Fruit fly (Drosophila melanogaster) whole organism, embryonic: ENCODE measurements around the gene Appl.

Source experiments
- Ada2b ChIP-seq: fragments of 200-800 bp; sonication (Bioruptor generic); IDR thresholded peaks from 2 replicates; pipeline ENCODE4 v1.3.6; 2022; ENCODE audit warnings: missing biosample characterization, missing genetic modification characterization
- Atf-2 ChIP-seq: fragments of 200-800 bp; sonication (Bioruptor generic); optimal IDR thresholded peaks from 2 replicates; lab custom pipeline; 2016; ENCODE audit warnings: missing biosample characterization, missing genetic modification characterization
- BEAF-32 ChIP-seq: fragments of 200-800 bp; sonication (Bioruptor generic); optimal IDR thresholded peaks from 3 replicates; lab custom pipeline; 2017; ENCODE audit warnings: missing biosample characterization, missing genetic modification characterization, mild to moderate bottlenecking, moderate library complexity, missing genetic modification reagents
- Bdp1 ChIP-seq: fragments of 200-800 bp; sonication (Bioruptor generic); optimal IDR thresholded peaks from 3 replicates; lab custom pipeline; 2016; ENCODE audit warnings: missing biosample characterization, missing genetic modification characterization
- Bgb ChIP-seq: fragments of 200-800 bp; sonication (Bioruptor generic); IDR thresholded peaks from 2 replicates; pipeline ENCODE4 v1.3.6; 2022; ENCODE audit warnings: missing biosample characterization, missing genetic modification characterization; ENCODE audit not compliant: partially characterized antibody
- CG12659 ChIP-seq: fragments of 200-800 bp; sonication (Bioruptor generic); optimal IDR thresholded peaks from 3 replicates; lab custom pipeline; 2017; ENCODE audit warnings: mild to moderate bottlenecking, missing biosample characterization, missing genetic modification reagents, missing genetic modification characterization
- CG12942 ChIP-seq: fragments of 200-800 bp; sonication (Bioruptor generic); optimal IDR thresholded peaks from 3 replicates; lab custom pipeline; 2016; ENCODE audit warnings: missing biosample characterization, missing genetic modification characterization
- CG14965 ChIP-seq: fragments of 200-800 bp; sonication (Bioruptor generic); optimal IDR thresholded peaks from 2 replicates; lab custom pipeline; 2016; ENCODE audit warnings: missing biosample characterization, missing genetic modification characterization, borderline replicate concordance
- CG16813 ChIP-seq: fragments of 200-800 bp; sonication (Bioruptor generic); IDR thresholded peaks from 3 replicates; pipeline ENCODE4 v1.3.6; 2022; ENCODE audit warnings: missing biosample characterization, missing genetic modification characterization; ENCODE audit not compliant: partially characterized antibody
- CG2712 ChIP-seq: fragments of 200-800 bp; optimal IDR thresholded peaks from 3 replicates; lab custom pipeline; 2019; ENCODE audit warnings: missing biosample characterization, mild to moderate bottlenecking, missing genetic modification characterization, moderate library complexity
- CG2875 ChIP-seq: fragments of 200-800 bp; sonication (Bioruptor generic); optimal IDR thresholded peaks from 2 replicates; lab custom pipeline; 2017; ENCODE audit warnings: missing biosample characterization, mild to moderate bottlenecking, missing genetic modification characterization, missing genetic modification reagents
- CG30431 ChIP-seq: fragments of 200-800 bp; sonication (Bioruptor generic); optimal IDR thresholded peaks from 2 replicates; lab custom pipeline; 2017; ENCODE audit warnings: missing biosample characterization, missing genetic modification characterization
- CG3065 ChIP-seq: fragments of 200-800 bp; sonication (Bioruptor generic); optimal IDR thresholded peaks from 2 replicates; lab custom pipeline; 2016; ENCODE audit warnings: missing biosample characterization, missing genetic modification characterization
- CG3838 ChIP-seq: fragments of 200-800 bp; sonication (Bioruptor generic); optimal IDR thresholded peaks from 3 replicates; lab custom pipeline; 2016; ENCODE audit warnings: missing biosample characterization, missing genetic modification characterization
- CG4730 ChIP-seq: fragments of 200-800 bp; sonication (Bioruptor generic); IDR thresholded peaks from 2 replicates; pipeline ENCODE4 v1.3.6; 2022; ENCODE audit warnings: missing biosample characterization, missing genetic modification characterization
- CG6654 ChIP-seq: fragments of 200-800 bp; sonication (Bioruptor generic); optimal IDR thresholded peaks from 2 replicates; lab custom pipeline; 2017; ENCODE audit warnings: missing biosample characterization, mild to moderate bottlenecking, missing genetic modification characterization
- CG6765 ChIP-seq: fragments of 200-800 bp; sonication (Bioruptor generic); optimal IDR thresholded peaks from 3 replicates; lab custom pipeline; 2017; ENCODE audit warnings: missing biosample characterization, mild to moderate bottlenecking, missing genetic modification characterization
- CG6854 ChIP-seq: fragments of 200-800 bp; sonication (Bioruptor generic); optimal IDR thresholded peaks from 3 replicates; lab custom pipeline; 2017; ENCODE audit warnings: missing biosample characterization, mild to moderate bottlenecking, missing genetic modification characterization
- CG7963 ChIP-seq: fragments of 200-800 bp; sonication (Bioruptor generic); IDR thresholded peaks from 3 replicates; pipeline ENCODE4 v1.3.6; 2022; ENCODE audit warnings: missing biosample characterization, missing genetic modification characterization; ENCODE audit not compliant: partially characterized antibody
- CG8388 ChIP-seq: fragments of 200-800 bp; sonication (Bioruptor generic); optimal IDR thresholded peaks from 2 replicates; lab custom pipeline; 2019; ENCODE audit warnings: missing biosample characterization, mild to moderate bottlenecking, missing genetic modification characterization, moderate library complexity
- CG9797 ChIP-seq: fragments of 200-800 bp; sonication (Bioruptor generic); optimal IDR thresholded peaks from 3 replicates; lab custom pipeline; 2018; ENCODE audit warnings: missing biosample characterization, mild to moderate bottlenecking, missing genetic modification characterization
- CTCF ChIP-seq: fragments of 200-800 bp; sonication (Bioruptor generic); optimal IDR thresholded peaks from 2 replicates; lab custom pipeline; 2017; ENCODE audit warnings: missing biosample characterization, mild to moderate bottlenecking, missing genetic modification characterization, moderate library complexity
- Chrac-16 ChIP-seq: fragments of 200-800 bp; sonication (Bioruptor generic); optimal IDR thresholded peaks from 3 replicates; lab custom pipeline; 2016; ENCODE audit warnings: missing biosample characterization, missing genetic modification characterization
- Doc3 ChIP-seq: fragments of 200-800 bp; sonication (Bioruptor generic); IDR thresholded peaks from 3 replicates; pipeline ENCODE4 v1.3.6; 2022; ENCODE audit warnings: missing biosample characterization, missing genetic modification characterization; ENCODE audit not compliant: partially characterized antibody
- E2f1 ChIP-seq: fragments of 200-800 bp; sonication (Bioruptor generic); IDR thresholded peaks from 2 replicates; pipeline ENCODE4 v1.3.6; 2022; ENCODE audit warnings: missing biosample characterization, missing genetic modification characterization
- Fer2 ChIP-seq: fragments of 200-800 bp; sonication (Bioruptor generic); optimal IDR thresholded peaks from 2 replicates; lab custom pipeline; 2018; ENCODE audit warnings: missing biosample characterization, mild to moderate bottlenecking, missing genetic modification characterization, moderate library complexity
- Gsc ChIP-seq: fragments of 200-800 bp; sonication (Bioruptor generic); IDR thresholded peaks from 2 replicates; pipeline ENCODE4 v1.3.6; 2022; ENCODE audit warnings: missing biosample characterization, missing genetic modification characterization
- MBD-R2 ChIP-seq: fragments of 200-800 bp; sonication (Bioruptor generic); IDR thresholded peaks from 2 replicates; pipeline ENCODE4 v1.3.6; 2022; ENCODE audit warnings: missing biosample characterization, missing genetic modification characterization
- Mes4 ChIP-seq: fragments of 200-800 bp; sonication (Bioruptor generic); optimal IDR thresholded peaks from 2 replicates; lab custom pipeline; 2016; ENCODE audit warnings: missing biosample characterization, missing genetic modification characterization
- Oaz ChIP-seq: fragments of 200-800 bp; sonication (Bioruptor generic); IDR thresholded peaks from 2 replicates; pipeline ENCODE4 v1.3.6; 2022; ENCODE audit warnings: missing biosample characterization, missing genetic modification characterization
- Pdp1 ChIP-seq, 2 experiments: fragments of 200-800 bp; sonication (Bioruptor generic); optimal IDR thresholded peaks; 3 replicates each; lab custom pipeline; 2016; ENCODE audit warnings: missing biosample characterization in 2 of 2, missing genetic modification characterization in 2 of 2, mild to moderate bottlenecking in 1 of 2, moderate library complexity in 1 of 2
- Ptx1 ChIP-seq: fragments of 200-800 bp; sonication (Bioruptor generic); IDR thresholded peaks from 2 replicates; pipeline ENCODE4 v1.3.6; 2022; ENCODE audit warnings: missing biosample characterization, missing genetic modification characterization
- Rx ChIP-seq: fragments of 200-800 bp; sonication (Bioruptor generic); IDR thresholded peaks from 2 replicates; pipeline ENCODE4 v1.3.6; 2022; ENCODE audit warnings: missing biosample characterization, missing genetic modification characterization
- Scr ChIP-seq: fragments of 200-800 bp; sonication (Bioruptor generic); IDR thresholded peaks from 2 replicates; pipeline ENCODE4 v1.3.6; 2022; ENCODE audit warnings: missing biosample characterization, missing genetic modification characterization; ENCODE audit not compliant: partially characterized antibody
- Sry-β ChIP-seq: fragments of 200-800 bp; sonication (Bioruptor generic); optimal IDR thresholded peaks from 2 replicates; lab custom pipeline; 2018; ENCODE audit warnings: missing biosample characterization, mild to moderate bottlenecking, missing genetic modification characterization, moderate library complexity
- Ssrp ChIP-seq: fragments of 200-800 bp; sonication (Bioruptor generic); optimal IDR thresholded peaks from 2 replicates; lab custom pipeline; 2018; ENCODE audit warnings: missing biosample characterization, mild to moderate bottlenecking, missing genetic modification characterization, moderate library complexity
- crol ChIP-seq: fragments of 200-800 bp; sonication (Bioruptor generic); IDR thresholded peaks from 2 replicates; pipeline ENCODE4 v1.3.6; 2022; ENCODE audit warnings: missing biosample characterization, missing genetic modification characterization
- dimm ChIP-seq: fragments of 200-800 bp; sonication (Bioruptor generic); IDR thresholded peaks from 2 replicates; pipeline ENCODE4 v1.3.6; 2022; ENCODE audit warnings: missing biosample characterization, missing genetic modification characterization
- disco-r ChIP-seq: fragments of 200-800 bp; sonication (Bioruptor generic); optimal IDR thresholded peaks from 2 replicates; lab custom pipeline; 2016; ENCODE audit warnings: missing biosample characterization, missing genetic modification characterization
- en ChIP-seq: fragments of 200-800 bp; sonication (Bioruptor generic); optimal IDR thresholded peaks from 2 replicates; lab custom pipeline; 2016; ENCODE audit warnings: missing biosample characterization, missing genetic modification characterization
- ham ChIP-seq: fragments of 200-800 bp; sonication (Bioruptor generic); IDR thresholded peaks from 2 replicates; pipeline ENCODE4 v1.3.6; 2022; ENCODE audit warnings: missing biosample characterization, missing genetic modification characterization
- hbn ChIP-seq: fragments of 200-800 bp; sonication (Bioruptor generic); IDR thresholded peaks from 2 replicates; pipeline ENCODE4 v1.3.6; 2022; ENCODE audit warnings: missing biosample characterization, missing genetic modification characterization; ENCODE audit not compliant: partially characterized antibody
- jumu ChIP-seq: fragments of 200-800 bp; sonication (Bioruptor generic); optimal IDR thresholded peaks from 3 replicates; lab custom pipeline; 2016; ENCODE audit warnings: missing biosample characterization, missing genetic modification characterization
- kah ChIP-seq: fragments of 200-800 bp; sonication (Bioruptor generic); optimal IDR thresholded peaks from 2 replicates; lab custom pipeline; 2018; ENCODE audit warnings: missing biosample characterization, mild to moderate bottlenecking, missing genetic modification characterization
- lbe ChIP-seq: fragments of 200-800 bp; sonication (Bioruptor generic); optimal IDR thresholded peaks from 2 replicates; lab custom pipeline; 2016; ENCODE audit warnings: missing biosample characterization, mild to moderate bottlenecking, missing genetic modification characterization
- nom ChIP-seq: fragments of 200-800 bp; sonication (Bioruptor generic); optimal IDR thresholded peaks from 2 replicates; lab custom pipeline; 2017; ENCODE audit warnings: missing biosample characterization, missing genetic modification characterization, mild to moderate bottlenecking, moderate library complexity, missing genetic modification reagents
- onecut ChIP-seq: fragments of 200-800 bp; sonication (Bioruptor generic); IDR thresholded peaks from 2 replicates; pipeline ENCODE4 v1.3.6; 2022; ENCODE audit warnings: missing biosample characterization, missing genetic modification characterization
- ranshi ChIP-seq: fragments of 200-800 bp; sonication (Bioruptor generic); IDR thresholded peaks from 2 replicates; pipeline ENCODE4 v1.3.6; 2022; ENCODE audit warnings: missing biosample characterization, missing genetic modification characterization
- sim ChIP-seq: fragments of 200-800 bp; sonication (Bioruptor generic); IDR thresholded peaks from 2 replicates; pipeline ENCODE4 v1.3.6; 2022; ENCODE audit warnings: missing biosample characterization, missing genetic modification characterization
- sima ChIP-seq: fragments of 200-800 bp; sonication (Bioruptor generic); optimal IDR thresholded peaks from 2 replicates; lab custom pipeline; 2016; ENCODE audit warnings: missing biosample characterization, missing genetic modification characterization
- vvl ChIP-seq: fragments of 200-800 bp; sonication (Bioruptor generic); IDR thresholded peaks from 2 replicates; pipeline ENCODE4 v1.3.6; 2022; ENCODE audit warnings: missing biosample characterization, missing genetic modification characterization

Gene Appl

dm6 chrX:499589-500041 is 30.7 kb upstream of the Appl start (continued):
- TF ChIP-seq Bdp1 (GFP tag; lab: Kevin White, UChicago) (peak; percentile 28), sima (GFP tag; lab: Kevin White, UChicago) (peak; percentile 20), CG2875 (GFP tag; lab: Kevin White, UChicago) (peak; percentile 73), en (GFP tag; lab: Kevin White, UChicago) (peak; percentile 62), CG9797 (GFP tag; lab: Kevin White, UChicago) (no peak), CG12659 (GFP tag; lab: Kevin White, UChicago) (peak; percentile 89), Oaz (GFP tag; lab: Robert Waterston, UW) (peak; percentile 58), CG6854 (GFP tag; lab: Kevin White, UChicago) (peak; percentile 87), CG6765 (peak; percentile 87), hbn (GFP tag; lab: Robert Waterston, UW) (no peak), Pdp1 (GFP tag; optimal IDR thresholded peaks at IDR 0.05; lab: Kevin White, UChicago) (peak; percentile 76 to 79), MBD-R2 (GFP tag; lab: Robert Waterston, UW) (peak; percentile 51; the same call in 1 of the 2 replicates), Atf-2 (GFP tag; lab: Kevin White, UChicago) (peak; percentile 73), CG12942 (peak; percentile 60), Ptx1 (GFP tag; lab: Robert Waterston, UW) (peak; percentile 72), Fer2 (tag; lab: Kevin White, UChicago) (peak; percentile 73), Rx (GFP tag; lab: Robert Waterston, UW) (0 out of 2 replicates have a peak, but pooled peaks have one; percentile 18), Chrac-16 (peak; percentile 51), BEAF-32 (no peak), Doc3 (GFP tag; lab: Robert Waterston, UW) (no peak), Mes4 (GFP tag; lab: Kevin White, UChicago) (peak; percentile 70), disco-r (GFP tag; lab: Kevin White, UChicago) (peak; percentile 66), CG16813 (GFP tag; lab: Robert Waterston, UW) (no peak), CG3838 (GFP tag; lab: Kevin White, UChicago) (peak; percentile 53), Bgb (no peak; the same call in 1 of the 2 replicates), dimm (no peak), CTCF (GFP tag; lab: Kevin White, UChicago) (peak; percentile 32), CG30431 (GFP tag; lab: Kevin White, UChicago) (peak; percentile 29), E2f1 (peak; percentile 74), ham (GFP tag; lab: Robert Waterston, UW) (no peak), nom (GFP tag; lab: Kevin White, UChicago) (peak; percentile 13), Gsc (no peak), Ada2b (GFP tag; lab: Robert Waterston, UW) (peak; percentile 60), vvl (GFP tag; lab: Robert Waterston, UW) (peak; percentile 74), sim (no peak), CG14965 (GFP tag; lab: Kevin White, UChicago) (peak; percentile 52), CG2712 (peak; percentile 73), CG4730 (GFP tag; lab: Robert Waterston, UW) (peak; percentile 50), CG8388 (GFP tag; lab: Kevin White, UChicago) (no peak), crol (GFP tag; lab: Robert Waterston, UW) (no peak), CG3065 (GFP tag; lab: Kevin White, UChicago) (peak; percentile 50), CG7963 (GFP tag; lab: Robert Waterston, UW) (no peak), ranshi (GFP tag; lab: Robert Waterston, UW) (peak; percentile 60), Ssrp (tag; lab: Kevin White, UChicago) (peak; percentile 55), CG6654 (GFP tag; lab: Kevin White, UChicago) (peak; percentile 41), jumu (GFP tag; lab: Kevin White, UChicago) (peak; percentile 67), Scr (GFP tag; lab: Robert Waterston, UW) (no peak), Sry-β (GFP tag; lab: Kevin White, UChicago) (no peak), onecut (GFP tag; lab: Robert Waterston, UW) (no peak; the same call in 1 of the 2 replicates), lbe (GFP tag; lab: Kevin White, UChicago) (peak; percentile 24), kah (GFP tag; lab: Kevin White, UChicago) (peak; percentile 62)
